Fruit fly (Drosophila melanogaster): ENCODE results near the gene Atf3.
A peak's percentile ranks its signal among the peaks of the same experiment; 100 is the strongest.

The Atf3 gene

dm6 chrX:1275018-1275820, at the start of gene Atf3:
Atf3 (minus strand) TSS chrX:1275284.
- peak; percentile 70 for TF ChIP-seq CG17801 (GFP tag; optimal IDR thresholded peaks at IDR 0.05; ENCODE audit: partially characterized antibody)

dm6 chrX:1322214-1322613, 47.1 kb upstream of the Atf3 start, which contains the start of gene DAAM:
DAAM (minus strand) TSS chrX:1322362.
- peak; percentile 61 for TF ChIP-seq CG17801 (GFP tag; optimal IDR thresholded peaks at IDR 0.05; ENCODE audit: partially characterized antibody)

dm6 chrX:1321664-1322063, 46.6 kb upstream of the Atf3 start:
- TF ChIP-seq CG17801 (GFP tag; optimal IDR thresholded peaks at IDR 0.05; ENCODE audit: partially characterized antibody), result no peak

dm6 chrX:1321043-1321442, 46.0 kb upstream of the Atf3 start:
- TF ChIP-seq CG17801 (GFP tag; optimal IDR thresholded peaks at IDR 0.05; ENCODE audit: partially characterized antibody), result no peak

- no peak for TF ChIP-seq CG17801 (GFP tag; optimal IDR thresholded peaks at IDR 0.05; ENCODE audit: partially characterized antibody)
Measured at dm6 chrX:1320144-1320981, 45.3 kb upstream of the Atf3 start.

- no peak for TF ChIP-seq CG17801 (GFP tag; optimal IDR thresholded peaks at IDR 0.05; ENCODE audit: partially characterized antibody)
Measured at dm6 chrX:1312510-1312909, 37.4 kb upstream of the Atf3 start.

- TF ChIP-seq CG17801 (GFP tag; optimal IDR thresholded peaks at IDR 0.05; ENCODE audit: partially characterized antibody), result no peak
Measured at dm6 chrX:1311218-1311617, 36.1 kb upstream of the Atf3 start.

- no peak for TF ChIP-seq CG17801 (GFP tag; optimal IDR thresholded peaks at IDR 0.05; ENCODE audit: partially characterized antibody)
Measured at dm6 chrX:1308444-1308843, 33.4 kb upstream of the Atf3 start.

dm6 chrX:1303961-1304360, 28.9 kb upstream of the Atf3 start:
- TF ChIP-seq CG17801 (GFP tag; optimal IDR thresholded peaks at IDR 0.05; ENCODE audit: partially characterized antibody), result no peak

dm6 chrX:1299928-1300327, 24.8 kb upstream of the Atf3 start:
- no peak for TF ChIP-seq CG17801 (GFP tag; optimal IDR thresholded peaks at IDR 0.05; ENCODE audit: partially characterized antibody)

- no peak for TF ChIP-seq CG17801 (GFP tag; optimal IDR thresholded peaks at IDR 0.05; ENCODE audit: partially characterized antibody)
Measured at dm6 chrX:1298287-1298686, 23.2 kb upstream of the Atf3 start, which contains the start of gene CG32811. CG32811 (minus strand) TSS chrX:1298387.

dm6 chrX:1288924-1289608, 14.0 kb upstream of the Atf3 start:
- peak; percentile 22 for TF ChIP-seq CG17801 (GFP tag; optimal IDR thresholded peaks at IDR 0.05; ENCODE audit: partially characterized antibody)

dm6 chrX:1286868-1287835, 12.1 kb upstream of the Atf3 start, which contains the start of gene CG32812:
CG32812 (plus strand) TSS chrX:1287290.
- no peak for TF ChIP-seq CG17801 (GFP tag; optimal IDR thresholded peaks at IDR 0.05; ENCODE audit: partially characterized antibody)

dm6 chrX:1286136-1286535, 11.1 kb upstream of the Atf3 start:
- TF ChIP-seq CG17801 (GFP tag; optimal IDR thresholded peaks at IDR 0.05; ENCODE audit: partially characterized antibody), result no peak
